Worm (Caenorhabditis elegans): ENCODE measurements around the gene nhr-251.

Gene nhr-251

ce11 chrV:646888-647287 lies 46.6 kb downstream of the nhr-251 start, which contains the start of gene ugt-42:
ugt-42 (plus strand) TSS chrV:647188.
- no peak for TF ChIP-seq aly-2 (tag; optimal IDR thresholded peaks at IDR 0.05)
- no peak for TF ChIP-seq eor-1 (tag; optimal IDR thresholded peaks at IDR 0.05)
- no peak for TF ChIP-seq nhr-237 (tag; optimal IDR thresholded peaks at IDR 0.05)
- TF ChIP-seq egl-27 (tag; optimal IDR thresholded peaks at IDR 0.05): no peak
- TF ChIP-seq nhr-23 (tag; optimal IDR thresholded peaks at IDR 0.05): no peak
- no peak for TF ChIP-seq pha-4 (tag; optimal IDR thresholded peaks at IDR 0.05)
- no peak for TF ChIP-seq mml-1 (tag; optimal IDR thresholded peaks at IDR 0.05)
- TF ChIP-seq sea-2 (GFP tag; optimal IDR thresholded peaks at IDR 0.05): no peak
- no peak for TF ChIP-seq elt-3 (tag; optimal IDR thresholded peaks at IDR 0.05)
- TF ChIP-seq nhr-43 (tag; optimal IDR thresholded peaks at IDR 0.05; ENCODE audit: poor library complexity, severe bottlenecking): no peak
- TF ChIP-seq lin-15B (tag; optimal IDR thresholded peaks at IDR 0.05): no peak
- no peak for TF ChIP-seq nhr-11 (tag; optimal IDR thresholded peaks at IDR 0.05)
- no peak for TF ChIP-seq fos-1 (tag; optimal IDR thresholded peaks at IDR 0.05)
- TF ChIP-seq nfya-1 (tag; optimal IDR thresholded peaks at IDR 0.05; ENCODE audit: insufficient read depth): no peak
- TF ChIP-seq elt-1 (tag; optimal IDR thresholded peaks at IDR 0.05): no peak
- no peak for TF ChIP-seq jun-1 (tag; optimal IDR thresholded peaks at IDR 0.05)
- TF ChIP-seq mdl-1 (tag; optimal IDR thresholded peaks at IDR 0.05): no peak
- no peak for TF ChIP-seq ZK546.5 (tag; optimal IDR thresholded peaks at IDR 0.05)
- TF ChIP-seq unc-39 (tag; optimal IDR thresholded peaks at IDR 0.05): no peak

All from whole organism, L3 larva.